Worm (Caenorhabditis elegans) whole organism, late embryonic: ENCODE results near the gene tre-4.
A peak's percentile ranks its signal among the peaks of the same experiment; 100 is the strongest.

Source experiments
- C38D4.7 ChIP-seq: fragments of 200-800 bp; sonication (Bioruptor generic); optimal IDR thresholded peaks from 2 replicates; lab custom pipeline; 2018; ENCODE audit warnings: mild to moderate bottlenecking, missing genetic modification characterization, moderate library complexity, missing compliant biosample characterization
- F13H6.1 ChIP-seq: sonication (generic microtip); optimal IDR thresholded peaks from 2 replicates; lab custom pipeline; 2016; ENCODE audit warnings: missing genetic modification characterization, missing compliant biosample characterization
- K02D7.2 ChIP-seq: sonication (generic microtip); optimal IDR thresholded peaks from 2 replicates; lab custom pipeline; 2017; ENCODE audit warnings: mild to moderate bottlenecking, missing genetic modification characterization, missing compliant biosample characterization
- K09A11.1 ChIP-seq: sonication (generic microtip); optimal IDR thresholded peaks from 2 replicates; lab custom pipeline; 2017; ENCODE audit warnings: antibody characterized with exemption, mild to moderate bottlenecking, missing genetic modification characterization, missing compliant biosample characterization; ENCODE audit not compliant: insufficient read depth
- T23F11.4 ChIP-seq: fragments of 200-800 bp; sonication (Bioruptor generic); optimal IDR thresholded peaks from 2 replicates; lab custom pipeline; 2018; ENCODE audit warnings: mild to moderate bottlenecking, missing genetic modification characterization, missing compliant biosample characterization
- ahr-1 ChIP-seq: sonication (generic microtip); optimal IDR thresholded peaks from 2 replicates; lab custom pipeline; 2016; ENCODE audit warnings: missing genetic modification characterization, missing compliant biosample characterization
- ama-1 ChIP-seq: fragments of 150-350 bp; optimal IDR thresholded peaks from 2 replicates; lab custom pipeline; 2014
- ceh-18 ChIP-seq: sonication (generic microtip); optimal IDR thresholded peaks from 2 replicates; lab custom pipeline; 2016; ENCODE audit warnings: missing genetic modification characterization, missing compliant biosample characterization
- ceh-2 ChIP-seq: sonication (generic microtip); optimal IDR thresholded peaks from 2 replicates; lab custom pipeline; 2016; ENCODE audit warnings: missing genotype, missing genetic modification characterization, missing compliant biosample characterization
- ceh-24 ChIP-seq: sonication (generic microtip); optimal IDR thresholded peaks from 2 replicates; lab custom pipeline; 2016; ENCODE audit warnings: mild to moderate bottlenecking, missing genetic modification characterization, missing compliant biosample characterization
- ceh-31 ChIP-seq: sonication (generic microtip); optimal IDR thresholded peaks from 2 replicates; lab custom pipeline; 2016; ENCODE audit warnings: missing genetic modification characterization, missing compliant biosample characterization
- ceh-34 ChIP-seq: sonication (generic microtip); optimal IDR thresholded peaks from 2 replicates; lab custom pipeline; 2016; ENCODE audit warnings: mild to moderate bottlenecking, missing genetic modification characterization, missing compliant biosample characterization
- ceh-6 ChIP-seq: fragments of 200-800 bp; sonication (Bioruptor generic); optimal IDR thresholded peaks from 2 replicates; lab custom pipeline; 2018; ENCODE audit warnings: mild to moderate bottlenecking, missing genetic modification characterization, missing compliant biosample characterization
- ceh-9 ChIP-seq: sonication (generic microtip); optimal IDR thresholded peaks from 2 replicates; lab custom pipeline; 2016; ENCODE audit warnings: mild to moderate bottlenecking, missing genetic modification characterization, inconsistent platforms, missing compliant biosample characterization
- che-1 ChIP-seq: sonication (generic microtip); optimal IDR thresholded peaks from 2 replicates; lab custom pipeline; 2016; ENCODE audit warnings: mild to moderate bottlenecking, missing genetic modification characterization, missing compliant biosample characterization
- dmd-4 ChIP-seq: sonication (generic microtip); optimal IDR thresholded peaks from 2 replicates; lab custom pipeline; 2016; ENCODE audit warnings: borderline replicate concordance, missing genetic modification characterization, missing compliant biosample characterization
- elt-2 ChIP-seq: sonication (generic microtip); optimal IDR thresholded peaks from 2 replicates; lab custom pipeline; 2016; ENCODE audit warnings: missing genetic modification reagents, missing genetic modification characterization, missing compliant biosample characterization
- elt-4 ChIP-seq: sonication (generic microtip); optimal IDR thresholded peaks from 2 replicates; lab custom pipeline; 2016; ENCODE audit warnings: missing genetic modification characterization, missing compliant biosample characterization
- ets-4 ChIP-seq: sonication (generic microtip); optimal IDR thresholded peaks from 2 replicates; lab custom pipeline; 2016; ENCODE audit warnings: missing genetic modification characterization, missing compliant biosample characterization
- eyg-1 ChIP-seq: sonication (generic microtip); optimal IDR thresholded peaks from 2 replicates; lab custom pipeline; 2016; ENCODE audit warnings: missing genotype, missing genetic modification characterization, missing compliant biosample characterization
- fax-1 ChIP-seq: sonication (generic microtip); optimal IDR thresholded peaks from 2 replicates; lab custom pipeline; 2016; ENCODE audit warnings: missing genotype, missing genetic modification characterization, missing compliant biosample characterization
- fkh-6 ChIP-seq: sonication (generic microtip); optimal IDR thresholded peaks from 2 replicates; lab custom pipeline; 2016; ENCODE audit warnings: missing genetic modification characterization, missing compliant biosample characterization
- hlh-13 ChIP-seq: fragments of 200-800 bp; sonication (Bioruptor generic); optimal IDR thresholded peaks from 2 replicates; lab custom pipeline; 2018; ENCODE audit warnings: mild to moderate bottlenecking, missing genetic modification characterization, missing compliant biosample characterization
- hlh-15 ChIP-seq: sonication (generic microtip); optimal IDR thresholded peaks from 2 replicates; lab custom pipeline; 2016; ENCODE audit warnings: missing genetic modification characterization, missing compliant biosample characterization
- hlh-30 ChIP-seq: sonication (generic microtip); optimal IDR thresholded peaks from 2 replicates; lab custom pipeline; 2017; ENCODE audit warnings: antibody characterized with exemption, missing genetic modification characterization, missing compliant biosample characterization; ENCODE audit not compliant: insufficient read depth
- lin-11 ChIP-seq: fragments of 200-800 bp; sonication (Bioruptor generic); optimal IDR thresholded peaks from 2 replicates; lab custom pipeline; 2018; ENCODE audit warnings: mild to moderate bottlenecking, missing genetic modification characterization, missing compliant biosample characterization
- mec-3 ChIP-seq: sonication (generic microtip); optimal IDR thresholded peaks from 2 replicates; lab custom pipeline; 2016; ENCODE audit warnings: borderline replicate concordance, missing genetic modification characterization, missing compliant biosample characterization
- nfya-1 ChIP-seq: sonication (generic microtip); optimal IDR thresholded peaks from 2 replicates; lab custom pipeline; 2017; ENCODE audit warnings: missing genetic modification characterization, mild to moderate bottlenecking, missing compliant biosample characterization, antibody characterized with exemption, moderate library complexity
- nhr-11 ChIP-seq: fragments of 150-350 bp; optimal IDR thresholded peaks from 2 replicates; lab custom pipeline; 2014; ENCODE audit warnings: missing biosample characterization, missing genetic modification characterization
- nhr-232 ChIP-seq: sonication (generic microtip); optimal IDR thresholded peaks from 2 replicates; lab custom pipeline; 2016; ENCODE audit warnings: missing genetic modification characterization, missing compliant biosample characterization
- npax-4 ChIP-seq: sonication (generic microtip); optimal IDR thresholded peaks from 2 replicates; lab custom pipeline; 2016; ENCODE audit warnings: missing genetic modification characterization, missing compliant biosample characterization
- odd-2 ChIP-seq: sonication (generic microtip); optimal IDR thresholded peaks from 2 replicates; lab custom pipeline; 2017; ENCODE audit warnings: antibody characterized with exemption, mild to moderate bottlenecking, missing genetic modification characterization, missing compliant biosample characterization
- pat-9 ChIP-seq: fragments of 200-800 bp; sonication (Bioruptor generic); optimal IDR thresholded peaks from 2 replicates; lab custom pipeline; 2018; ENCODE audit warnings: mild to moderate bottlenecking, missing genetic modification characterization, moderate library complexity, missing compliant biosample characterization
- pha-2 ChIP-seq: sonication (generic microtip); optimal IDR thresholded peaks from 2 replicates; lab custom pipeline; 2017; ENCODE audit warnings: mild to moderate bottlenecking, missing genetic modification characterization, missing compliant biosample characterization
- pha-4 ChIP-seq: fragments of 150-350 bp; optimal IDR thresholded peaks from 2 replicates; lab custom pipeline; 2018; ENCODE audit warnings: missing biosample characterization, missing genetic modification reagents, missing genetic modification characterization
- pqm-1 ChIP-seq: sonication (generic microtip); optimal IDR thresholded peaks from 2 replicates; lab custom pipeline; 2016; ENCODE audit warnings: missing genetic modification characterization, missing compliant biosample characterization
- ref-2 ChIP-seq: sonication (generic microtip); optimal IDR thresholded peaks from 2 replicates; lab custom pipeline; 2016; ENCODE audit warnings: missing genetic modification characterization, missing compliant biosample characterization
- rnt-1 ChIP-seq: sonication (generic microtip); optimal IDR thresholded peaks from 2 replicates; lab custom pipeline; 2016; ENCODE audit warnings: missing genetic modification characterization, missing compliant biosample characterization
- sdc-2 ChIP-seq: sonication (generic microtip); optimal IDR thresholded peaks from 2 replicates; lab custom pipeline; 2016; ENCODE audit warnings: missing genotype, missing genetic modification characterization, missing compliant biosample characterization
- sox-2 ChIP-seq: fragments of 200-800 bp; sonication (Bioruptor generic); IDR thresholded peaks from 2 replicates; pipeline ENCODE4 v1.3.6; 2022; ENCODE audit warnings: missing genetic modification reagents, missing genetic modification characterization, missing compliant biosample characterization
- sox-4 ChIP-seq: sonication (generic microtip); optimal IDR thresholded peaks from 2 replicates; lab custom pipeline; 2017; ENCODE audit warnings: mild to moderate bottlenecking, missing genetic modification characterization, inconsistent platforms, missing compliant biosample characterization
- syd-9 ChIP-seq: sonication (generic microtip); optimal IDR thresholded peaks from 2 replicates; lab custom pipeline; 2016; ENCODE audit warnings: mild to moderate bottlenecking, missing genetic modification characterization, moderate library complexity, missing compliant biosample characterization
- tbx-2 ChIP-seq: sonication (generic microtip); optimal IDR thresholded peaks from 2 replicates; lab custom pipeline; 2016; ENCODE audit warnings: missing genetic modification characterization, missing compliant biosample characterization
- unc-3 ChIP-seq, 2 experiments: fragments of 200-800 bp in 1 of 2; sonication (Bioruptor generic) in 1 of 2; sonication (generic microtip) in 1 of 2; conservative IDR thresholded peaks in 1 of 2; optimal IDR thresholded peaks in 1 of 2; 2 replicates each; pipeline versions ENCODE4 v1.3.6 to Lab custom; 2016 to 2022; ENCODE audit warnings: missing compliant biosample characterization in 2 of 2, missing genetic modification characterization in 2 of 2, missing genetic modification reagents in 1 of 2
- unc-55 ChIP-seq: sonication (generic microtip); optimal IDR thresholded peaks from 2 replicates; lab custom pipeline; 2017; ENCODE audit warnings: missing biosample characterization, missing genetic modification reagents, missing genetic modification characterization
- unc-86 ChIP-seq: sonication (generic microtip); optimal IDR thresholded peaks from 2 replicates; lab custom pipeline; 2016; ENCODE audit warnings: missing genetic modification characterization, missing compliant biosample characterization
- ztf-16 ChIP-seq: sonication (generic microtip); optimal IDR thresholded peaks from 2 replicates; lab custom pipeline; 2017; ENCODE audit warnings: missing genetic modification characterization, missing compliant biosample characterization

tre-4 gene

DNA sequence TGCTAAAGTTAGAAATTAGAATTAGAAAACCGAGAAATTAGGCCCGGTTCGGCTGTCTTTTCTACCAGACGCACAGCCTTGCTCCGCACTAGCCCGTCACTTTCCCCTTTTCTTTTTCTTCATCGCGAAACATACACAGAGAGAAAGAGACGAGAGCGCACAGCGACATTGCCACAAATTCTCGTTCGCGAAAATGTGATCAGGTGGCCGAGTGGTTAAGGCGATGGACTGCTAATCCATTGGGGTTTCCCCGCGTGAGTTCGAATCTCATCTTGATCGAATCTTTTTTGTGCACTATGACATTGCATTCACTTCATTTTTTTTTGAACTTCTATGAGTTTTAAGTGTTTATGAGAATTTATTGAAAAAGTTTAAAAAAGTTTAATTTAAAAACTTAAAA is 29.5 kb upstream of the tre-4 start:
- TF ChIP-seq unc-3 (GFP tag; conservative IDR thresholded peaks at IDR 0.05; lab: Robert Waterston, UW) (0 out of 2 replicates have a peak, but pooled peaks have one; percentile 23), unc-3 (tag; optimal IDR thresholded peaks at IDR 0.05; lab: Kevin White, UChicago) (no peak), ceh-18 (peak; percentile 4), nfya-1 (tag; lab: Kevin White, UChicago) (no peak), hlh-30 (tag; lab: Kevin White, UChicago) (peak; percentile 11), elt-4 (no peak), pha-2 (tag; lab: Kevin White, UChicago) (no peak), pat-9 (tag; lab: Kevin White, UChicago) (no peak), pha-4 (tag; lab: Kevin White, UChicago) (no peak), lin-11 (tag; lab: Kevin White, UChicago) (no peak), nhr-11 (tag; lab: Kevin White, UChicago) (no peak), mec-3 (tag; lab: Kevin White, UChicago) (no peak), che-1 (peak; percentile 28), ceh-31 (tag; lab: Kevin White, UChicago) (peak; percentile 37), syd-9 (tag; lab: Kevin White, UChicago) (peak; percentile 16), ceh-6 (GFP tag; lab: Kevin White, UChicago) (peak; percentile 3), fkh-6 (tag; lab: Kevin White, UChicago) (no peak), ref-2 (tag; lab: Kevin White, UChicago) (peak; percentile 40), elt-2 (tag; lab: Kevin White, UChicago) (peak; percentile 21), unc-86 (no peak), unc-55 (GFP tag; lab: Kevin White, UChicago) (no peak), pqm-1 (tag; lab: Kevin White, UChicago) (no peak), hlh-15 (tag; lab: Kevin White, UChicago) (no peak), npax-4 (tag; lab: Kevin White, UChicago) (no peak), F13H6.1 (tag; lab: Kevin White, UChicago) (no peak), sdc-2 (tag; lab: Kevin White, UChicago) (peak; percentile 97), C38D4.7 (GFP tag; lab: Kevin White, UChicago) (no peak), hlh-13 (GFP tag; lab: Kevin White, UChicago) (no peak), ceh-34 (tag; lab: Kevin White, UChicago) (peak; percentile 17), rnt-1 (peak; percentile 37), dmd-4 (tag; lab: Kevin White, UChicago) (peak; percentile 10), ceh-9 (tag; lab: Kevin White, UChicago) (no peak), odd-2 (tag; lab: Kevin White, UChicago) (no peak), T23F11.4 (GFP tag; lab: Kevin White, UChicago) (no peak), tbx-2 (tag; lab: Kevin White, UChicago) (peak; percentile 3), K09A11.1 (tag; lab: Kevin White, UChicago) (no peak), sox-2 (GFP tag; lab: Robert Waterston, UW) (no peak), ahr-1 (tag; lab: Kevin White, UChicago) (no peak), ztf-16 (tag; lab: Kevin White, UChicago) (no peak), ceh-2 (tag; lab: Kevin White, UChicago) (no peak), eyg-1 (tag; lab: Kevin White, UChicago) (no peak)

ce11 chrX:13443283-13443682 is 28.7 kb upstream of the tre-4 start:
- TF ChIP-seq pqm-1 (tag; lab: Kevin White, UChicago) (no peak), ceh-18 (no peak), fkh-6 (tag; lab: Kevin White, UChicago) (no peak), hlh-13 (GFP tag; lab: Kevin White, UChicago) (no peak), K02D7.2 (tag; lab: Kevin White, UChicago) (no peak), nhr-11 (tag; lab: Kevin White, UChicago) (no peak), ceh-24 (tag; lab: Kevin White, UChicago) (no peak), nhr-232 (tag; lab: Kevin White, UChicago) (no peak), pha-4 (tag; lab: Kevin White, UChicago) (no peak), pha-2 (tag; lab: Kevin White, UChicago) (no peak), nfya-1 (tag; lab: Kevin White, UChicago) (no peak), lin-11 (tag; lab: Kevin White, UChicago) (no peak), unc-86 (no peak), K09A11.1 (tag; lab: Kevin White, UChicago) (no peak), sox-4 (tag; lab: Kevin White, UChicago) (no peak), fax-1 (tag; lab: Kevin White, UChicago) (no peak), eyg-1 (tag; lab: Kevin White, UChicago) (no peak), che-1 (no peak), ama-1 (no peak), ets-4 (no peak)
